Worm (Caenorhabditis elegans): Measurements from ENCODE around the gene hnd-1.

DNA sequence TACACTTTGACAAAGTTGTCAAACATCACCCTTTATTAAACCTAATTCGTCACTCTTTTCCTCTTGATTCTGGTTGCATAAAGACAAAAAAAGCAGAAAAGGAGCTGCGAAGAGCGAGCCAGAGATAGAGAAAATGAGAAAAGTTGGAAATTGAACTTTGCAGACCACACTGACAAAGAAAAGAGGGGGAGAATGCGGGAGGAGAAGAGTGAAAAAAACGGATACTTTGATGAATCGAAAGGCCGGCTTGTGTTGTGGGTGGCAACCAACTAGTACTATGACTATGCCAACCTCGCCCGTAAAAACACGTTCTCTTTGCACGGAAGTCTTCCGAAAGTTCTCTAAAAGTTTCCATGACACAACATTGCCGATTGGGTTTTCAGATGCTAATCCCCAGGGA lies 41.3 kb downstream of the hnd-1 start:
- no peak for TF ChIP-seq lin-13 (GFP tag; optimal IDR thresholded peaks at IDR 0.05)
- no peak for TF ChIP-seq nhr-10 (tag; optimal IDR thresholded peaks at IDR 0.05)
- no peak for TF ChIP-seq ZK546.5 (tag; optimal IDR thresholded peaks at IDR 0.05)
- no peak for TF ChIP-seq ztf-4 (tag; optimal IDR thresholded peaks at IDR 0.05)
- TF ChIP-seq nhr-23 (tag; optimal IDR thresholded peaks at IDR 0.05), result no peak
- no peak for TF ChIP-seq sma-9 (GFP tag; optimal IDR thresholded peaks at IDR 0.05)
- TF ChIP-seq sma-9 (tag; optimal IDR thresholded peaks at IDR 0.05), result no peak
- TF ChIP-seq lin-11 (tag; optimal IDR thresholded peaks at IDR 0.05), result no peak
